Fruit fly (Drosophila melanogaster): Measurements from ENCODE around the gene CG31404.
A peak's percentile ranks its signal among the peaks of the same experiment; 100 is the strongest.

The CG31404 gene

DNA sequence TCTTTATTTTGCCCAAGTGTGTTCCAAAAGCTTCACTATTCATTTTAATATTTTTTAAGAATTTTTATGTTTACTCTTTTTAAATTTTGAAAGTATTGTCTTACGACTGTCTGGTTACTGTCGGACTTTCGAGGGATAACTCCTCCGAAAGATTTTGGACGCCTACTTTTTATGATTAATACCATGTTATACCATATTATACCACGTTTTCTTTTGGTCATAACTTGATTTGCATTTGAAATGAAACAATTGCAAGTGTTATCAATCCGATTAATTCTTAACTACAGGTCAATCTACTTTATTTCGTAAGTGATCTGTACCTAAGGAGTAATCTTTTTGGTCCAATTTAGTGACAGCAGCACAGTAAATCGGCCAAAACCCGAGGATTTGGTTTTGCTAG is at the start of gene CG31404:
Gene CG31404, minus strand, starts transcription at position 101 of the 400 bp plus-strand sequence.
- TF ChIP-seq CG8301 (tag; optimal IDR thresholded peaks at IDR 0.05) (no peak), fd96Ca (GFP tag; IDR thresholded peaks at IDR 0.05) (no peak), EcR (GFP tag; optimal IDR thresholded peaks at IDR 0.05) (no peak), CG17806 (tag; optimal IDR thresholded peaks at IDR 0.05) (no peak), CG14655 (GFP tag; optimal IDR thresholded peaks at IDR 0.05) (no peak), CG15710 (tag; optimal IDR thresholded peaks at IDR 0.05) (no peak), CG8159 (tag; optimal IDR thresholded peaks at IDR 0.05) (no peak)

DNA sequence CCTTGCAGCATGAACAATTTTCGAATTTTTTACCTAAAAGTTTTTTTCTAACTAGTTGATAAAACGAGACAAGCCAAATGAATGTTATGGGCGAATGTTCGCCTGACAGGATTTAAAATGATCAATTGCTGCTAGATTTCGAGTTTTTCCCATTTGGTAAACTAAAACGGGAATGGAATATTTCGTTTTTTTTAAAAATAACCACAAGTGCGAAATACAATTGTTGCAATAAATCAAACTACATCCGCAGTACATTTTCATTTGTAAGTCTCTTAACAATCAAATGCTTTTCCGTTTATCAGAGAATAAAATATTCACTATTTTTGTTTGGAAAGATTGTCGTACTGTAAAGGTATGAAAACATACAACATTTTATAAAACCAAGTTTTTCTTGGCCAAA is 49.3 kb upstream of the CG31404 start, which contains the start of gene CG3517:
Gene CG3517, minus strand, starts transcription at position 101 of the 400 bp plus-strand sequence.
- TF ChIP-seq CG17806 (tag; optimal IDR thresholded peaks at IDR 0.05) = no peak
- no peak for TF ChIP-seq CG8301 (tag; optimal IDR thresholded peaks at IDR 0.05)
- no peak for TF ChIP-seq Pif1A (GFP tag; optimal IDR thresholded peaks at IDR 0.05)
- TF ChIP-seq CG8159 (tag; optimal IDR thresholded peaks at IDR 0.05) = no peak
- TF ChIP-seq EcR (GFP tag; optimal IDR thresholded peaks at IDR 0.05) = no peak
- no peak for TF ChIP-seq Snoo (tag; optimal IDR thresholded peaks at IDR 0.05)
- no peak for TF ChIP-seq Pif1B (GFP tag; optimal IDR thresholded peaks at IDR 0.05)
- TF ChIP-seq CG12605 (GFP tag; IDR thresholded peaks at IDR 0.05) = no peak
- TF ChIP-seq CG32121 (GFP tag; IDR thresholded peaks at IDR 0.05) = no peak
- no peak for TF ChIP-seq D1 (tag; optimal IDR thresholded peaks at IDR 0.05)
- TF ChIP-seq fd96Ca (GFP tag; IDR thresholded peaks at IDR 0.05) = no peak
- no peak for TF ChIP-seq CG10348 (GFP tag; IDR thresholded peaks at IDR 0.05)
- TF ChIP-seq Ets98B (GFP tag; IDR thresholded peaks at IDR 0.05) = no peak
- no peak for TF ChIP-seq rn (GFP tag; IDR thresholded peaks at IDR 0.05)
- no peak for TF ChIP-seq CG14655 (GFP tag; optimal IDR thresholded peaks at IDR 0.05)
- no peak for TF ChIP-seq CG34367 (tag; optimal IDR thresholded peaks at IDR 0.05)

DNA sequence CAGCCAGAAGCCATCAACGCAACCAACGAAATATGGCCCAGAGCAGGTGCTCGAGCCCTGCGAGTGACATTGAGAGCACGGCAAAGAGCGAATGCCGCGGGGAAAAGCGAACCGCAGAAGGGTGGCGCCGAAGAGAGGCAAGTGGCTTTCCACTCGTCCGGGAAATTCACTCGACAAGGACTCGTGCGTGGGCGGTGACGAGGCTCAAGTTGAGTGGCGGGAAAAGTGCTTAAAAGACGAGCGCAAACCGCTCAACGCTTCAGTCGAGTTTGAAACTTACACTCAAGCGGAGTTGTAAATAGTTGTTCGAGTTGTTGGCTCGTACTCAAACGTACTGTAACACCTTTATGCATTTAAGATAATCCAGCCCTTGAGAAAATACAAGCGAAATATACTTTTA is 36.6 kb upstream of the CG31404 start, which contains the start of gene CG31221:
Gene CG31221, plus strand, starts transcription at position 256 of the 400 bp plus-strand sequence.
- TF ChIP-seq CG8159 (tag; optimal IDR thresholded peaks at IDR 0.05) (no peak), Pif1B (GFP tag; optimal IDR thresholded peaks at IDR 0.05) (no peak), CG8301 (tag; optimal IDR thresholded peaks at IDR 0.05) (no peak), CG10348 (GFP tag; IDR thresholded peaks at IDR 0.05) (no peak), CG4496 (GFP tag; IDR thresholded peaks at IDR 0.05) (no peak), gl (tag; optimal IDR thresholded peaks at IDR 0.05) (no peak), CG9948 (tag; optimal IDR thresholded peaks at IDR 0.05) (no peak), CG15710 (tag; optimal IDR thresholded peaks at IDR 0.05) (no peak), CG12605 (GFP tag; IDR thresholded peaks at IDR 0.05) (no peak), Pif1A (GFP tag; optimal IDR thresholded peaks at IDR 0.05) (no peak), Snoo (tag; optimal IDR thresholded peaks at IDR 0.05) (no peak), CG14655 (GFP tag; optimal IDR thresholded peaks at IDR 0.05) (no peak), D1 (tag; optimal IDR thresholded peaks at IDR 0.05) (no peak), CG17806 (tag; optimal IDR thresholded peaks at IDR 0.05) (no peak)

- TF ChIP-seq Snoo (tag; optimal IDR thresholded peaks at IDR 0.05) = no peak
- TF ChIP-seq CG8159 (tag; optimal IDR thresholded peaks at IDR 0.05) = no peak
- TF ChIP-seq CG15710 (tag; optimal IDR thresholded peaks at IDR 0.05) = no peak
- TF ChIP-seq CG12605 (GFP tag; IDR thresholded peaks at IDR 0.05) = no peak
- TF ChIP-seq CG14655 (GFP tag; optimal IDR thresholded peaks at IDR 0.05) = no peak
- no peak for TF ChIP-seq CG8301 (tag; optimal IDR thresholded peaks at IDR 0.05)
- TF ChIP-seq CG10348 (GFP tag; IDR thresholded peaks at IDR 0.05) = no peak
- no peak for TF ChIP-seq gl (tag; optimal IDR thresholded peaks at IDR 0.05)
- no peak for TF ChIP-seq CG32121 (GFP tag; IDR thresholded peaks at IDR 0.05)
- TF ChIP-seq Pif1A (GFP tag; optimal IDR thresholded peaks at IDR 0.05) = no peak
- no peak for TF ChIP-seq fd96Ca (GFP tag; IDR thresholded peaks at IDR 0.05)
- no peak for TF ChIP-seq rn (GFP tag; IDR thresholded peaks at IDR 0.05)
- no peak for TF ChIP-seq EcR (GFP tag; optimal IDR thresholded peaks at IDR 0.05)
- no peak for TF ChIP-seq CG4496 (GFP tag; IDR thresholded peaks at IDR 0.05)
These were observed 35.5 kb upstream of the CG31404 start for dm6 chr3R:19411371-19411770.

DNA sequence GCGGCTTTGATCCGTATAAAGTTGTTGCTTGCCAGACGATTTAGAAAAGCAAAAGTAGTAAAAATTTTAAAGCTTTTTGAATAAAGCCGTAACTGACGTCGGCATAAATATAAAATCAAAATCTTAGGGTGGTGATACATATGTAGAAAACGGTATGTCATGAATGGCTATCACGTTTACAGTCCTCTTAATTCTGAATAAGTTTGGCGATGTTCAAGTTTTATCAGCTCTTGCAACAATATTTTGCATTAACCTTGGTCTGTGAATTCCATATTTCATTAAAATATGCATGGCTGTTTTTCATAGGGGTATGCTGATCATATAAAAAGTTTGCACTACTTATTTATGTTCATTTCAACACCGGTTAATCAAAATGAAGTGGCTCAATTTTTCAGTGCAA is 32.8 kb upstream of the CG31404 start, which contains the start of gene CG11626:
Gene CG11626, plus strand, starts transcription at position 301 of the 400 bp plus-strand sequence.
- TF ChIP-seq CG12605 (GFP tag; IDR thresholded peaks at IDR 0.05) = no peak
- no peak for TF ChIP-seq Ets98B (GFP tag; IDR thresholded peaks at IDR 0.05)
- TF ChIP-seq D1 (tag; optimal IDR thresholded peaks at IDR 0.05) = no peak
- TF ChIP-seq CG13204 (GFP tag; optimal IDR thresholded peaks at IDR 0.05) = no peak
- no peak for TF ChIP-seq fd96Ca (GFP tag; IDR thresholded peaks at IDR 0.05)

- no peak for TF ChIP-seq EcR (GFP tag; optimal IDR thresholded peaks at IDR 0.05)
- no peak for TF ChIP-seq CG4496 (GFP tag; IDR thresholded peaks at IDR 0.05)
- no peak for TF ChIP-seq rn (GFP tag; IDR thresholded peaks at IDR 0.05)
- no peak for TF ChIP-seq CG8301 (tag; optimal IDR thresholded peaks at IDR 0.05)
- peak; percentile 73 for TF ChIP-seq CG12605 (GFP tag; IDR thresholded peaks at IDR 0.05)
- no peak for TF ChIP-seq Ets98B (GFP tag; IDR thresholded peaks at IDR 0.05)
- no peak for TF ChIP-seq CG13204 (GFP tag; optimal IDR thresholded peaks at IDR 0.05)
- TF ChIP-seq CG17806 (tag; optimal IDR thresholded peaks at IDR 0.05) = no peak
These were observed 31.0 kb upstream of the CG31404 start for dm6 chr3R:19406852-19407251.

DNA sequence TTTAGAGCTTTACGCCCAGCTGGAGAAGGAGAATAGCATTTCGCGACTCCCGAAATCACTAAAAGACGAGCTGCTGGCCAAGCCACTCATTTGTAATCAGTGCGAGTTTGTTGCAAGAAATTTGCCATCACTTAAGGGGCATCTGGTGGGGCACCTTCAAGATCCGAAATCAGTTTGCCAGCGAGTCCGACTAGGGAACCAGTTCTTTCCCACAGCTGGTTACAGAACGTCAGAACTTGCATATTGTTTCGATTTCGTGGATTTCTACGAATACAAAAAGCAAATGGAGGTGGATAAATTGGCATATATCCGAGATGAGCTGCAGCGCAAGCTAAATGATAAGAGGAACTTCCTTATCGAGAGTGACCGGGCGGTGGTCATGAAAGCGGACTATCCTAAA is 28.5 kb upstream of the CG31404 start:
- TF ChIP-seq rn (GFP tag; IDR thresholded peaks at IDR 0.05) = no peak
- TF ChIP-seq CG8159 (tag; optimal IDR thresholded peaks at IDR 0.05) = no peak
- no peak for TF ChIP-seq gl (tag; optimal IDR thresholded peaks at IDR 0.05)
- no peak for TF ChIP-seq CG32121 (GFP tag; IDR thresholded peaks at IDR 0.05)
- TF ChIP-seq CG10348 (GFP tag; IDR thresholded peaks at IDR 0.05) = no peak
- no peak for TF ChIP-seq CG17806 (tag; optimal IDR thresholded peaks at IDR 0.05)
- TF ChIP-seq CG12605 (GFP tag; IDR thresholded peaks at IDR 0.05) = no peak
- no peak for TF ChIP-seq D1 (tag; optimal IDR thresholded peaks at IDR 0.05)
- no peak for TF ChIP-seq CG15710 (tag; optimal IDR thresholded peaks at IDR 0.05)
- TF ChIP-seq Pif1A (GFP tag; optimal IDR thresholded peaks at IDR 0.05) = no peak
- no peak for TF ChIP-seq Pif1B (GFP tag; optimal IDR thresholded peaks at IDR 0.05)
- no peak for TF ChIP-seq CG13204 (GFP tag; optimal IDR thresholded peaks at IDR 0.05)
- no peak for TF ChIP-seq CG4496 (GFP tag; IDR thresholded peaks at IDR 0.05)
- no peak for TF ChIP-seq CG8301 (tag; optimal IDR thresholded peaks at IDR 0.05)
- TF ChIP-seq CG34367 (tag; optimal IDR thresholded peaks at IDR 0.05) = no peak
- no peak for TF ChIP-seq EcR (GFP tag; optimal IDR thresholded peaks at IDR 0.05)
- no peak for TF ChIP-seq CG9948 (tag; optimal IDR thresholded peaks at IDR 0.05)
